Fruit fly (Drosophila melanogaster) whole organism, embryonic: ENCODE measurements around the gene AP-1sigma.

ENCODE experiments used
- Atf6 ChIP-seq: fragments of 200-800 bp; sonication (Bioruptor generic); IDR thresholded peaks from 2 replicates; pipeline ENCODE4 v1.3.6; 2022; ENCODE audit warnings: missing biosample characterization, missing genetic modification characterization
- BEAF-32 ChIP-seq: fragments of 200-800 bp; sonication (Bioruptor generic); optimal IDR thresholded peaks from 3 replicates; lab custom pipeline; 2017; ENCODE audit warnings: missing biosample characterization, missing genetic modification characterization, mild to moderate bottlenecking, moderate library complexity, missing genetic modification reagents
- BtbVII ChIP-seq: fragments of 200-800 bp; sonication (Bioruptor generic); optimal IDR thresholded peaks from 3 replicates; lab custom pipeline; 2017; ENCODE audit warnings: missing biosample characterization, mild to moderate bottlenecking, missing genetic modification characterization
- CG10543 ChIP-seq: fragments of 200-800 bp; sonication (Bioruptor generic); optimal IDR thresholded peaks from 3 replicates; lab custom pipeline; 2017; ENCODE audit warnings: missing biosample characterization, mild to moderate bottlenecking, missing genetic modification characterization, moderate library complexity
- CG11247 ChIP-seq: fragments of 200-800 bp; sonication (Bioruptor generic); IDR thresholded peaks from 2 replicates; pipeline ENCODE4 v1.3.6; 2022; ENCODE audit warnings: missing biosample characterization, missing genetic modification characterization
- CG11398 ChIP-seq: fragments of 200-800 bp; sonication (Bioruptor generic); optimal IDR thresholded peaks from 2 replicates; lab custom pipeline; 2016; ENCODE audit warnings: missing biosample characterization, missing genetic modification characterization
- CG11696 ChIP-seq: fragments of 200-800 bp; sonication (Bioruptor generic); IDR thresholded peaks from 2 replicates; pipeline ENCODE4 v1.3.6; 2022; ENCODE audit warnings: missing biosample characterization, missing genetic modification characterization
- CG14860 ChIP-seq: fragments of 200-800 bp; sonication (Bioruptor generic); IDR thresholded peaks from 3 replicates; pipeline ENCODE4 v1.3.6; 2022; ENCODE audit warnings: missing biosample characterization, missing genetic modification characterization; ENCODE audit not compliant: partially characterized antibody
- CG1647 ChIP-seq: fragments of 200-800 bp; sonication (Bioruptor generic); optimal IDR thresholded peaks from 3 replicates; lab custom pipeline; 2016; ENCODE audit warnings: missing biosample characterization, missing genetic modification characterization
- CG16779 ChIP-seq: fragments of 200-800 bp; sonication (Bioruptor generic); IDR thresholded peaks from 2 replicates; pipeline ENCODE4 v1.3.6; 2022; ENCODE audit warnings: missing biosample characterization, missing genetic modification characterization
- CG2889 ChIP-seq: fragments of 200-800 bp; sonication (Bioruptor generic); IDR thresholded peaks from 3 replicates; pipeline ENCODE4 v1.3.6; 2022; ENCODE audit warnings: missing biosample characterization, missing genetic modification characterization
- CG31388 ChIP-seq: fragments of 200-800 bp; sonication (Bioruptor generic); optimal IDR thresholded peaks from 2 replicates; lab custom pipeline; 2016; ENCODE audit warnings: missing biosample characterization, missing genetic modification characterization
- CG3163 ChIP-seq: fragments of 200-800 bp; sonication (Bioruptor generic); optimal IDR thresholded peaks from 3 replicates; lab custom pipeline; 2016; ENCODE audit warnings: missing biosample characterization, missing genetic modification characterization
- CG34224 ChIP-seq: fragments of 200-800 bp; sonication (Bioruptor generic); IDR thresholded peaks from 3 replicates; pipeline ENCODE4 v1.3.6; 2022; ENCODE audit warnings: missing biosample characterization, missing genetic modification characterization; ENCODE audit not compliant: partially characterized antibody
- CG4360 ChIP-seq: fragments of 200-800 bp; sonication (Bioruptor generic); IDR thresholded peaks from 2 replicates; pipeline ENCODE4 v1.3.6; 2022; ENCODE audit warnings: missing biosample characterization, missing genetic modification characterization
- CG4404 ChIP-seq: fragments of 200-800 bp; sonication (Bioruptor generic); IDR thresholded peaks from 2 replicates; pipeline ENCODE4 v1.3.6; 2022; ENCODE audit warnings: missing biosample characterization, missing genetic modification characterization
- CG6791 ChIP-seq: fragments of 200-800 bp; sonication (Bioruptor generic); IDR thresholded peaks from 3 replicates; pipeline ENCODE4 v1.3.6; 2022; ENCODE audit warnings: missing biosample characterization, missing genetic modification characterization; ENCODE audit not compliant: partially characterized antibody
- CG6813 ChIP-seq: fragments of 200-800 bp; sonication (Bioruptor generic); optimal IDR thresholded peaks from 2 replicates; lab custom pipeline; 2017; ENCODE audit warnings: missing biosample characterization, missing genetic modification characterization, mild to moderate bottlenecking, moderate library complexity, missing genetic modification reagents
- CG8765 ChIP-seq: fragments of 200-800 bp; sonication (Bioruptor generic); IDR thresholded peaks from 2 replicates; pipeline ENCODE4 v1.3.6; 2022; ENCODE audit warnings: missing biosample characterization, missing genetic modification characterization
- CG9437 ChIP-seq: fragments of 200-800 bp; sonication (Bioruptor generic); optimal IDR thresholded peaks from 2 replicates; lab custom pipeline; 2018; ENCODE audit warnings: missing biosample characterization, mild to moderate bottlenecking, missing genetic modification characterization
- CG9609 ChIP-seq: fragments of 200-800 bp; sonication (Bioruptor generic); optimal IDR thresholded peaks from 3 replicates; lab custom pipeline; 2016; ENCODE audit warnings: missing biosample characterization, missing genetic modification characterization
- CHES-1-like ChIP-seq: fragments of 200-800 bp; sonication (Bioruptor generic); optimal IDR thresholded peaks from 2 replicates; lab custom pipeline; 2016; ENCODE audit warnings: missing biosample characterization, missing genetic modification characterization
- Dip3 ChIP-seq: fragments of 200-800 bp; sonication (Bioruptor generic); optimal IDR thresholded peaks from 3 replicates; lab custom pipeline; 2016; ENCODE audit warnings: missing biosample characterization, missing genetic modification characterization
- Gsc ChIP-seq: fragments of 200-800 bp; sonication (Bioruptor generic); IDR thresholded peaks from 2 replicates; pipeline ENCODE4 v1.3.6; 2022; ENCODE audit warnings: missing biosample characterization, missing genetic modification characterization
- HLHmδ ChIP-seq: fragments of 200-800 bp; sonication (Bioruptor generic); optimal IDR thresholded peaks from 2 replicates; lab custom pipeline; 2018; ENCODE audit warnings: missing biosample characterization, mild to moderate bottlenecking, missing genetic modification characterization, moderate library complexity
- Lhr ChIP-seq: fragments of 200-800 bp; sonication (Bioruptor generic); optimal IDR thresholded peaks from 3 replicates; lab custom pipeline; 2017; ENCODE audit warnings: mild to moderate bottlenecking, missing biosample characterization, missing genetic modification reagents, missing genetic modification characterization
- Ptx1 ChIP-seq: fragments of 200-800 bp; sonication (Bioruptor generic); IDR thresholded peaks from 2 replicates; pipeline ENCODE4 v1.3.6; 2022; ENCODE audit warnings: missing biosample characterization, missing genetic modification characterization
- Ssrp ChIP-seq: fragments of 200-800 bp; sonication (Bioruptor generic); optimal IDR thresholded peaks from 2 replicates; lab custom pipeline; 2018; ENCODE audit warnings: missing biosample characterization, mild to moderate bottlenecking, missing genetic modification characterization, moderate library complexity
- Usf ChIP-seq: fragments of 200-800 bp; sonication (Bioruptor generic); optimal IDR thresholded peaks from 2 replicates; lab custom pipeline; 2017; ENCODE audit warnings: missing genotype, missing biosample characterization, missing genetic modification characterization
- Vsx1 ChIP-seq: fragments of 200-800 bp; sonication (Bioruptor generic); optimal IDR thresholded peaks from 2 replicates; lab custom pipeline; 2017; ENCODE audit warnings: missing biosample characterization, mild to moderate bottlenecking, missing genetic modification characterization, missing genetic modification reagents
- bigmax ChIP-seq: fragments of 200-800 bp; sonication (Bioruptor generic); optimal IDR thresholded peaks from 2 replicates; lab custom pipeline; 2018; ENCODE audit warnings: missing biosample characterization, mild to moderate bottlenecking, missing genetic modification characterization
- cas ChIP-seq: fragments of 200-800 bp; sonication (Bioruptor generic); IDR thresholded peaks from 2 replicates; pipeline ENCODE4 v1.3.6; 2022; ENCODE audit warnings: missing biosample characterization, missing genetic modification characterization
- dm ChIP-seq: fragments of 200-800 bp; sonication (Bioruptor generic); optimal IDR thresholded peaks from 3 replicates; lab custom pipeline; 2016; ENCODE audit warnings: missing biosample characterization, missing genetic modification characterization
- ems ChIP-seq: fragments of 200-800 bp; sonication (Bioruptor generic); optimal IDR thresholded peaks from 3 replicates; lab custom pipeline; 2016; ENCODE audit warnings: missing biosample characterization, missing genetic modification characterization
- eyg ChIP-seq: fragments of 200-800 bp; sonication (Bioruptor generic); optimal IDR thresholded peaks from 3 replicates; lab custom pipeline; 2016; ENCODE audit warnings: missing biosample characterization, missing genetic modification characterization
- fd64A ChIP-seq: fragments of 200-800 bp; sonication (Bioruptor generic); optimal IDR thresholded peaks from 3 replicates; lab custom pipeline; 2018; ENCODE audit warnings: missing biosample characterization, mild to moderate bottlenecking, missing genetic modification characterization
- gcm2 ChIP-seq: fragments of 200-800 bp; sonication (Bioruptor generic); optimal IDR thresholded peaks from 2 replicates; lab custom pipeline; 2016; ENCODE audit warnings: missing biosample characterization, missing genetic modification characterization
- gfzf ChIP-seq: fragments of 200-800 bp; sonication (Bioruptor generic); optimal IDR thresholded peaks from 2 replicates; lab custom pipeline; 2016; ENCODE audit warnings: missing biosample characterization, mild to moderate bottlenecking, missing genetic modification characterization, moderate library complexity
- gsb-n ChIP-seq: fragments of 200-800 bp; sonication (Bioruptor generic); optimal IDR thresholded peaks from 3 replicates; lab custom pipeline; 2018; ENCODE audit warnings: missing biosample characterization, mild to moderate bottlenecking, missing genetic modification characterization
- jigr1 ChIP-seq: fragments of 200-800 bp; sonication (Bioruptor generic); IDR thresholded peaks from 3 replicates; pipeline ENCODE4 v1.3.6; 2022; ENCODE audit warnings: missing biosample characterization, missing genetic modification characterization
- jumu ChIP-seq: fragments of 200-800 bp; sonication (Bioruptor generic); optimal IDR thresholded peaks from 3 replicates; lab custom pipeline; 2016; ENCODE audit warnings: missing biosample characterization, missing genetic modification characterization
- nau ChIP-seq: fragments of 200-800 bp; sonication (Bioruptor generic); optimal IDR thresholded peaks from 3 replicates; lab custom pipeline; 2017; ENCODE audit warnings: missing biosample characterization, mild to moderate bottlenecking, missing genetic modification characterization, missing genetic modification reagents
- onecut ChIP-seq: fragments of 200-800 bp; sonication (Bioruptor generic); IDR thresholded peaks from 2 replicates; pipeline ENCODE4 v1.3.6; 2022; ENCODE audit warnings: missing biosample characterization, missing genetic modification characterization
- pfk ChIP-seq: fragments of 200-800 bp; sonication (Bioruptor generic); optimal IDR thresholded peaks from 2 replicates; lab custom pipeline; 2018; ENCODE audit warnings: missing biosample characterization, mild to moderate bottlenecking, missing genetic modification characterization, moderate library complexity
- salm ChIP-seq: fragments of 200-800 bp; sonication (Bioruptor generic); optimal IDR thresholded peaks from 2 replicates; lab custom pipeline; 2018; ENCODE audit warnings: missing biosample characterization, mild to moderate bottlenecking, missing genetic modification characterization
- sc ChIP-seq, 3 experiments: fragments of >200 bp in 2 of 3; fragments of 200-800 bp in 1 of 3; sonication (Bioruptor generic) in 1 of 3; optimal IDR thresholded peaks; 2 replicates in 2 of 3; 3 replicates in 1 of 3; lab custom pipeline; 2017; ENCODE audit warnings: mild to moderate bottlenecking in 1 of 3, missing biosample characterization in 1 of 3, missing genetic modification characterization in 1 of 3, missing genetic modification reagents in 1 of 3
- sens ChIP-seq: fragments of 200-800 bp; sonication (Bioruptor generic); peaks from one replicate; lab custom pipeline; 2016; ENCODE audit warnings: missing biosample characterization, missing genetic modification characterization
- seq ChIP-seq: fragments of 200-800 bp; sonication (Bioruptor generic); IDR thresholded peaks from 2 replicates; pipeline ENCODE4 v1.3.6; 2022; ENCODE audit warnings: missing biosample characterization, missing genetic modification characterization
- sob ChIP-seq: fragments of 200-800 bp; sonication (Bioruptor generic); IDR thresholded peaks from 2 replicates; pipeline ENCODE4 v1.3.6; 2022; ENCODE audit warnings: missing biosample characterization, missing genetic modification characterization
- sr ChIP-seq: fragments of 200-800 bp; sonication (Bioruptor generic); IDR thresholded peaks from 3 replicates; pipeline ENCODE4 v1.3.6; 2022; ENCODE audit warnings: missing biosample characterization, missing genetic modification characterization
- ssp ChIP-seq: fragments of 200-800 bp; sonication (Bioruptor generic); IDR thresholded peaks from 2 replicates; pipeline ENCODE4 v1.3.6; 2022; ENCODE audit warnings: missing biosample characterization, missing genetic modification characterization

The AP-1sigma gene

dm6 chr3R:23909347-23909862, 49.0 kb upstream of the AP-1sigma start (continued):
- no peak for TF ChIP-seq Usf
- TF ChIP-seq Gsc (GFP tag; lab: Robert Waterston, UW): no peak
- peak; percentile 67 for TF ChIP-seq CG6813 (GFP tag; lab: Kevin White, UChicago)
- peak; percentile 64 for TF ChIP-seq fd64A
- no peak for TF ChIP-seq sr
- no peak for TF ChIP-seq cas (GFP tag; lab: Robert Waterston, UW)
- no peak for TF ChIP-seq CG4404 (GFP tag; lab: Robert Waterston, UW)
- peak; percentile 83 for TF ChIP-seq sens (GFP tag; lab: Kevin White, UChicago)
- no peak for TF ChIP-seq Lhr (GFP tag; lab: Kevin White, UChicago)
- no peak for TF ChIP-seq CG2889 (GFP tag; lab: Robert Waterston, UW)
- TF ChIP-seq nau: peak; percentile 80
- no peak for TF ChIP-seq Ssrp (tag; lab: Kevin White, UChicago)
- TF ChIP-seq CG1647 (GFP tag; lab: Kevin White, UChicago): no peak
- TF ChIP-seq CHES-1-like (GFP tag; lab: Kevin White, UChicago): peak; percentile 9
- TF ChIP-seq CG16779: no peak
- TF ChIP-seq CG14860 (GFP tag; lab: Robert Waterston, UW): no peak
- TF ChIP-seq gfzf (GFP tag; lab: Kevin White, UChicago): no peak
- TF ChIP-seq CG6791 (GFP tag; lab: Robert Waterston, UW): no peak
- TF ChIP-seq CG8765 (GFP tag; lab: Robert Waterston, UW): no peak
- TF ChIP-seq Vsx1 (GFP tag; lab: Kevin White, UChicago): peak; percentile 58
- TF ChIP-seq HLHmδ (GFP tag; lab: Kevin White, UChicago): no peak
- peak; percentile 19 for TF ChIP-seq eyg
- TF ChIP-seq jigr1 (GFP tag; lab: Robert Waterston, UW): no peak
- TF ChIP-seq dm (GFP tag; lab: Kevin White, UChicago): no peak
- no peak for TF ChIP-seq ssp (GFP tag; lab: Robert Waterston, UW)
- TF ChIP-seq jumu (GFP tag; lab: Kevin White, UChicago): no peak
- no peak for TF ChIP-seq sc (optimal IDR thresholded peaks at IDR 0.05; lab: Kevin White, UChicago)
- TF ChIP-seq sc (GFP tag; optimal IDR thresholded peaks at IDR 0.05; lab: Kevin White, UChicago): no peak
- no peak for TF ChIP-seq pfk
- no peak for TF ChIP-seq CG9437 (GFP tag; lab: Kevin White, UChicago)
- TF ChIP-seq Atf6: no peak
- no peak for TF ChIP-seq CG9609 (GFP tag; lab: Kevin White, UChicago)
- TF ChIP-seq CG11398 (GFP tag; lab: Kevin White, UChicago): peak; percentile 48
- no peak for TF ChIP-seq ems (GFP tag; lab: Kevin White, UChicago)
- TF ChIP-seq seq (GFP tag; lab: Robert Waterston, UW): peak; percentile 78
- no peak for TF ChIP-seq gsb-n
- TF ChIP-seq BtbVII (GFP tag; lab: Kevin White, UChicago): peak; percentile 70
- TF ChIP-seq CG10543: peak; percentile 60
- no peak for TF ChIP-seq BEAF-32
- TF ChIP-seq salm (tag; lab: Kevin White, UChicago): peak; percentile 57
- TF ChIP-seq CG34224 (GFP tag; lab: Robert Waterston, UW): no peak
- no peak for TF ChIP-seq gcm2 (GFP tag; lab: Kevin White, UChicago)
- TF ChIP-seq CG31388 (GFP tag; lab: Kevin White, UChicago): no peak
- no peak for TF ChIP-seq CG3163 (GFP tag; lab: Kevin White, UChicago)
- no peak for TF ChIP-seq CG11247 (GFP tag; lab: Robert Waterston, UW)
- TF ChIP-seq sob: no peak
- TF ChIP-seq CG11696 (GFP tag; lab: Robert Waterston, UW): no peak
- TF ChIP-seq Ptx1 (GFP tag; lab: Robert Waterston, UW): 0 out of 2 replicates have a peak, but pooled peaks have one; percentile 15
- TF ChIP-seq CG4360 (GFP tag; lab: Robert Waterston, UW): no peak
- TF ChIP-seq Dip3 (GFP tag; lab: Kevin White, UChicago): no peak
- no peak for TF ChIP-seq bigmax (GFP tag; lab: Kevin White, UChicago)
- TF ChIP-seq onecut (GFP tag; lab: Robert Waterston, UW): peak; percentile 39
